Fruit fly (Drosophila melanogaster) whole organism, prepupa: Measurements from ENCODE around the gene PLCXD.

Experiments used
- CG10631 ChIP-seq: fragments of 200-800 bp; sonication (Bioruptor generic); optimal IDR thresholded peaks from 2 replicates; lab custom pipeline; 2016; ENCODE audit warnings: missing biosample characterization, missing genetic modification characterization
- CG10669 ChIP-seq: fragments of 200-800 bp; sonication (Bioruptor generic); optimal IDR thresholded peaks from 3 replicates; lab custom pipeline; 2018; ENCODE audit warnings: missing biosample characterization, mild to moderate bottlenecking, missing genetic modification characterization, moderate library complexity
- CG11294 ChIP-seq: fragments of 200-800 bp; sonication (Bioruptor generic); IDR thresholded peaks from 2 replicates; pipeline ENCODE4 v1.3.6; 2022; ENCODE audit warnings: missing biosample characterization, missing genetic modification characterization
- CG11762 ChIP-seq: fragments of 200-800 bp; sonication (Bioruptor generic); optimal IDR thresholded peaks from 3 replicates; lab custom pipeline; 2016; ENCODE audit warnings: missing biosample characterization, missing genetic modification characterization; ENCODE audit not compliant: insufficient read depth
- CG11902 ChIP-seq: fragments of 200-800 bp; sonication (Bioruptor generic); optimal IDR thresholded peaks from 3 replicates; lab custom pipeline; 2016; ENCODE audit warnings: missing biosample characterization, missing genetic modification characterization
- CG15336 ChIP-seq: fragments of 200-800 bp; sonication (Bioruptor generic); IDR thresholded peaks from 2 replicates; pipeline ENCODE4 v1.3.6; 2022; ENCODE audit warnings: missing biosample characterization, missing genetic modification characterization
- CG16779 ChIP-seq: fragments of 200-800 bp; sonication (Bioruptor generic); optimal IDR thresholded peaks from 3 replicates; lab custom pipeline; 2017; ENCODE audit warnings: missing biosample characterization, mild to moderate bottlenecking, missing genetic modification characterization
- CG31627 ChIP-seq: fragments of 200-800 bp; sonication (Bioruptor generic); optimal IDR thresholded peaks from 3 replicates; lab custom pipeline; 2016; ENCODE audit warnings: missing biosample characterization, missing genetic modification characterization
- CG34406 ChIP-seq: fragments of 200-800 bp; sonication (Bioruptor generic); optimal IDR thresholded peaks from 3 replicates; lab custom pipeline; 2016; ENCODE audit warnings: missing biosample characterization, missing genetic modification characterization
- CG3919 ChIP-seq: fragments of 200-800 bp; sonication (Bioruptor generic); optimal IDR thresholded peaks from 3 replicates; lab custom pipeline; 2016; ENCODE audit warnings: missing biosample characterization, missing genetic modification characterization
- CG4318 ChIP-seq: fragments of 200-800 bp; sonication (Bioruptor generic); optimal IDR thresholded peaks from 3 replicates; lab custom pipeline; 2017; ENCODE audit warnings: missing biosample characterization, mild to moderate bottlenecking, missing genetic modification characterization
- CG6808 ChIP-seq: fragments of 200-800 bp; sonication (Bioruptor generic); optimal IDR thresholded peaks from 3 replicates; lab custom pipeline; 2017; ENCODE audit warnings: missing biosample characterization, missing genetic modification characterization, mild to moderate bottlenecking, moderate library complexity, missing genetic modification reagents
- CG6854 ChIP-seq: fragments of 200-800 bp; sonication (Bioruptor generic); optimal IDR thresholded peaks from 2 replicates; lab custom pipeline; 2017; ENCODE audit warnings: missing biosample characterization, mild to moderate bottlenecking, missing genetic modification characterization
- CG8632 ChIP-seq: fragments of 200-800 bp; sonication (Bioruptor generic); optimal IDR thresholded peaks from 3 replicates; lab custom pipeline; 2016; ENCODE audit warnings: missing biosample characterization, missing genetic modification characterization
- CG9139 ChIP-seq: fragments of 200-800 bp; sonication (Bioruptor generic); optimal IDR thresholded peaks from 3 replicates; lab custom pipeline; 2017; ENCODE audit warnings: missing biosample characterization, mild to moderate bottlenecking, missing genetic modification characterization
- Eip75B ChIP-seq: fragments of 200-800 bp; sonication (Bioruptor generic); optimal IDR thresholded peaks from 3 replicates; lab custom pipeline; 2016; ENCODE audit warnings: missing biosample characterization, missing genetic modification characterization
- Eip78C ChIP-seq: fragments of 200-800 bp; sonication (Bioruptor generic); peaks from one replicate; lab custom pipeline; 2016; ENCODE audit warnings: missing biosample characterization, missing genetic modification characterization
- Eip93F ChIP-seq: fragments of 200-800 bp; sonication (Bioruptor generic); optimal IDR thresholded peaks from 2 replicates; lab custom pipeline; 2016; ENCODE audit warnings: missing biosample characterization, mild to moderate bottlenecking, missing genetic modification characterization
- Ets21C ChIP-seq: fragments of 200-800 bp; sonication (Bioruptor generic); optimal IDR thresholded peaks from 3 replicates; lab custom pipeline; 2016; ENCODE audit warnings: missing biosample characterization, missing genetic modification characterization
- Ets96B ChIP-seq: fragments of 200-800 bp; optimal IDR thresholded peaks from 2 replicates; lab custom pipeline; 2019; ENCODE audit warnings: missing biosample characterization, mild to moderate bottlenecking, missing genetic modification characterization, moderate library complexity
- Gug ChIP-seq: fragments of 200-800 bp; sonication (Bioruptor generic); IDR thresholded peaks from 2 replicates; pipeline ENCODE4 v1.3.6; 2022; ENCODE audit warnings: missing biosample characterization, missing genetic modification characterization
- Hr39 ChIP-seq: fragments of 200-800 bp; sonication (Bioruptor generic); optimal IDR thresholded peaks from 2 replicates; lab custom pipeline; 2016; ENCODE audit warnings: missing biosample characterization, missing genetic modification characterization
- Hr4 ChIP-seq: fragments of 200-800 bp; sonication (Bioruptor generic); optimal IDR thresholded peaks from 3 replicates; lab custom pipeline; 2016; ENCODE audit warnings: missing biosample characterization, missing genetic modification characterization
- Lpt ChIP-seq: fragments of 200-800 bp; sonication (Bioruptor generic); optimal IDR thresholded peaks from 3 replicates; lab custom pipeline; 2016; ENCODE audit warnings: missing biosample characterization, missing genetic modification characterization
- Met ChIP-seq: fragments of 200-800 bp; sonication (Bioruptor generic); optimal IDR thresholded peaks from 3 replicates; lab custom pipeline; 2016; ENCODE audit warnings: missing biosample characterization, missing genetic modification characterization
- OdsH ChIP-seq: fragments of 200-800 bp; sonication (Bioruptor generic); optimal IDR thresholded peaks from 3 replicates; lab custom pipeline; 2016; ENCODE audit warnings: missing biosample characterization, missing genetic modification characterization
- Smox ChIP-seq: fragments of 200-800 bp; sonication (Bioruptor generic); optimal IDR thresholded peaks from 3 replicates; lab custom pipeline; 2016; ENCODE audit warnings: missing biosample characterization, missing genetic modification characterization
- Sox102F ChIP-seq: fragments of 200-800 bp; sonication (Bioruptor generic); optimal IDR thresholded peaks from 2 replicates; lab custom pipeline; 2016; ENCODE audit warnings: missing biosample characterization, mild to moderate bottlenecking, missing genetic modification characterization
- Sox14 ChIP-seq: fragments of 200-800 bp; sonication (Bioruptor generic); optimal IDR thresholded peaks from 3 replicates; lab custom pipeline; 2016; ENCODE audit warnings: missing biosample characterization, missing genetic modification characterization
- Sox15 ChIP-seq: fragments of 200-800 bp; sonication (Bioruptor generic); optimal IDR thresholded peaks from 3 replicates; lab custom pipeline; 2016; ENCODE audit warnings: missing biosample characterization, missing genetic modification characterization
- acj6 ChIP-seq: fragments of 200-800 bp; sonication (Bioruptor generic); optimal IDR thresholded peaks from 3 replicates; lab custom pipeline; 2016; ENCODE audit warnings: missing biosample characterization, missing genetic modification characterization
- cyc ChIP-seq: fragments of 200-800 bp; sonication (Bioruptor generic); optimal IDR thresholded peaks from 3 replicates; lab custom pipeline; 2016; ENCODE audit warnings: missing biosample characterization, missing genetic modification characterization
- dsx ChIP-seq: fragments of 200-800 bp; optimal IDR thresholded peaks from 3 replicates; lab custom pipeline; 2019; ENCODE audit warnings: missing biosample characterization, mild to moderate bottlenecking, missing genetic modification characterization, moderate library complexity; ENCODE audit not compliant: poor library complexity, severe bottlenecking
- eg ChIP-seq: fragments of 200-800 bp; sonication (Bioruptor generic); IDR thresholded peaks from 3 replicates; pipeline ENCODE4 v1.3.6; 2022; ENCODE audit warnings: missing biosample characterization, missing genetic modification characterization
- fkh ChIP-seq: fragments of 200-800 bp; sonication (Bioruptor generic); optimal IDR thresholded peaks from 3 replicates; lab custom pipeline; 2017; ENCODE audit warnings: missing biosample characterization, mild to moderate bottlenecking, missing genetic modification characterization, moderate library complexity
- lz ChIP-seq: fragments of 200-800 bp; sonication (Bioruptor generic); optimal IDR thresholded peaks from 3 replicates; lab custom pipeline; 2016; ENCODE audit warnings: missing biosample characterization, missing genetic modification characterization
- net ChIP-seq: fragments of 200-800 bp; sonication (Bioruptor generic); optimal IDR thresholded peaks from 3 replicates; lab custom pipeline; 2016; ENCODE audit warnings: missing biosample characterization, missing genetic modification characterization
- pdm3 ChIP-seq: fragments of 200-800 bp; sonication (Bioruptor generic); optimal IDR thresholded peaks from 3 replicates; lab custom pipeline; 2016; ENCODE audit warnings: missing biosample characterization, missing genetic modification characterization
- salr ChIP-seq, 2 experiments: fragments of 200-800 bp; sonication (Bioruptor generic); optimal IDR thresholded peaks; 3 replicates each; lab custom pipeline; 2016 to 2018; ENCODE audit warnings: missing biosample characterization in 2 of 2, missing genetic modification characterization in 2 of 2, mild to moderate bottlenecking in 1 of 2
- spab ChIP-seq: fragments of 200-800 bp; sonication (Bioruptor generic); optimal IDR thresholded peaks from 2 replicates; lab custom pipeline; 2017; ENCODE audit warnings: missing biosample characterization, mild to moderate bottlenecking, missing genetic modification characterization, missing genetic modification reagents
- ss ChIP-seq, 2 experiments: fragments of 200-800 bp; sonication (Bioruptor generic); optimal IDR thresholded peaks; 2 replicates in 1 of 2; 3 replicates in 1 of 2; lab custom pipeline; 2017 to 2018; ENCODE audit warnings: mild to moderate bottlenecking in 2 of 2, missing biosample characterization in 2 of 2, missing genetic modification characterization in 2 of 2, moderate library complexity in 1 of 2
- svp ChIP-seq: fragments of 200-800 bp; sonication (Bioruptor generic); peaks from one replicate; lab custom pipeline; 2016; ENCODE audit warnings: missing biosample characterization, missing genetic modification characterization
- topi ChIP-seq: fragments of 200-800 bp; sonication (Bioruptor generic); optimal IDR thresholded peaks from 3 replicates; lab custom pipeline; 2016; ENCODE audit warnings: missing biosample characterization, missing genetic modification characterization
- vri ChIP-seq: fragments of 200-800 bp; sonication (Bioruptor generic); optimal IDR thresholded peaks from 3 replicates; lab custom pipeline; 2016; ENCODE audit warnings: missing biosample characterization, mild to moderate bottlenecking, missing genetic modification characterization

PLCXD gene

DNA sequence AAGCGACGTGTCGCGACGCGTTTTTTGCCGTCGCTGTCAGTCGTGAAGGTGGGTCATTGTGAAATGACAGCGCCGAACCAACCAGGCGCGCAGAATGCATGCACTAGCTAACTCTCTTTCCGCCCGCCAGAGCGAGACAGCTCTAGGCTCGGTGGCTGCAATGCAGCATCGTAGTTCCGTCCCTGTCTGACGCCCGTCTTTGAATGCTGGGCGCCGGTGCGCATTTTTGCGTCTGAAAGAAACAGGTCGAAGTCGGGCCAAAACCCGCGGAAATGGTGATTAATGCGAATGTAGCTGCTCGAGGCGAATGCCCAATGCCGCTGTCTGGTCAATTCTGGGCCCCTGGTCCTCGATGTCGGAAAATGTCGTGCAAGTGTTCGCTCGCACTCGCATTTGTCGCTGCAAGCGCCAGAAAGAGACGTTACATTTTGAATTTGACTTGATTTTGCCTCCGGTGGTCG, 41.9 kb upstream of the PLCXD start (continued):
- TF ChIP-seq Hr4 (GFP tag; lab: Kevin White, UChicago) (peak; percentile 80), CG9139 (GFP tag; lab: Kevin White, UChicago) (peak; percentile 70), acj6 (GFP tag; lab: Kevin White, UChicago) (peak; percentile 17), CG34406 (GFP tag; lab: Kevin White, UChicago) (peak; percentile 31), eg (GFP tag; lab: Robert Waterston, UW) (no peak), Met (GFP tag; lab: Kevin White, UChicago) (peak; percentile 57), CG31627 (GFP tag; lab: Kevin White, UChicago) (peak; percentile 23), Sox102F (GFP tag; lab: Kevin White, UChicago) (peak; percentile 68), lz (GFP tag; lab: Kevin White, UChicago) (peak; percentile 49), CG6854 (GFP tag; lab: Kevin White, UChicago) (peak; percentile 90), pdm3 (GFP tag; lab: Kevin White, UChicago) (peak; percentile 67), Gug (GFP tag; lab: Robert Waterston, UW) (no peak), Ets21C (GFP tag; lab: Kevin White, UChicago) (peak; percentile 18), CG4318 (GFP tag; lab: Kevin White, UChicago) (no peak), CG10631 (GFP tag; lab: Kevin White, UChicago) (no peak), cyc (peak; percentile 35), CG10669 (GFP tag; lab: Kevin White, UChicago) (peak; percentile 66), vri (GFP tag; lab: Kevin White, UChicago) (no peak), Sox14 (peak; percentile 80)
- TF ChIP-seq, all 60 proteins: peak for 45

DNA sequence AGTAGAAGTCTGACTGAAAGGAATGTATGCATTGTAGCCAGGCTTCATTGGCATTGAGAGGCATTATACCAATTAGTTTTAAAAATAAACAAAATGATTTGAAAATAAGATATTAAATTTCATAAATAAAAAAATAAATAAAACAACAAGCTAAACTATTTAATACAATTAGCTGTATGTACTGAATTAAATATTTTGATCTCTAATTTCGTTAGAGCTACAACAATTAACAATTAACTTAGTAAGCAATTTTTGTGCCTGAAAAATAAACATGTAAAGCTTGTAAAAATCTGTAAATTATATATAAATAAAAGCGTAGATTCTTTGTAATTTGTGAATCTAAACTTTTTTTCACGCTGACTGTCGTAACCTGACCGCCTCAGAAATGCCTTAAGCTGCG, 41.4 kb upstream of the PLCXD start, which contains the start of gene Rh5:
Rh5 (plus strand) TSS at position 301 of the 400 bp plus-strand sequence.
- TF ChIP-seq salr (GFP tag; optimal IDR thresholded peaks at IDR 0.05; lab: Kevin White, UChicago) = no peak
- TF ChIP-seq CG4318 (GFP tag; lab: Kevin White, UChicago) = no peak
- no peak for TF ChIP-seq CG8632 (GFP tag; lab: Kevin White, UChicago)
- no peak for TF ChIP-seq Met (GFP tag; lab: Kevin White, UChicago)
- TF ChIP-seq Ets96B = no peak
- TF ChIP-seq CG11762 = no peak
- TF ChIP-seq Smox = no peak
- TF ChIP-seq Gug (GFP tag; lab: Robert Waterston, UW) = no peak
- no peak for TF ChIP-seq CG16779 (tag; lab: Kevin White, UChicago)
- no peak for TF ChIP-seq dsx (GFP tag; lab: Kevin White, UChicago)
- TF ChIP-seq Hr4 (GFP tag; lab: Kevin White, UChicago) = no peak
- TF ChIP-seq Eip93F (GFP tag; lab: Kevin White, UChicago) = no peak
- TF ChIP-seq Ets21C (GFP tag; lab: Kevin White, UChicago) = no peak
- TF ChIP-seq lz (GFP tag; lab: Kevin White, UChicago) = no peak

- no peak for TF ChIP-seq Hr39 (GFP tag; lab: Kevin White, UChicago)
- no peak for TF ChIP-seq topi (GFP tag; lab: Kevin White, UChicago)
- peak; percentile 91 for TF ChIP-seq svp
- TF ChIP-seq CG6854 (GFP tag; lab: Kevin White, UChicago) = peak; percentile 67
- peak; percentile 21 to 56 for TF ChIP-seq ss (GFP tag; optimal IDR thresholded peaks at IDR 0.05; lab: Kevin White, UChicago)
- TF ChIP-seq Eip75B (GFP tag; lab: Kevin White, UChicago) = peak; percentile 9
- no peak for TF ChIP-seq CG11762
- TF ChIP-seq pdm3 (GFP tag; lab: Kevin White, UChicago) = no peak
- TF ChIP-seq fkh (GFP tag; lab: Kevin White, UChicago) = peak; percentile 58
- no peak for TF ChIP-seq Sox15 (GFP tag; lab: Kevin White, UChicago)
- no peak for TF ChIP-seq CG15336 (GFP tag; lab: Robert Waterston, UW)
- no peak for TF ChIP-seq Gug (GFP tag; lab: Robert Waterston, UW)
- TF ChIP-seq CG6808 (GFP tag; lab: Kevin White, UChicago) = no peak
- TF ChIP-seq Eip93F (GFP tag; lab: Kevin White, UChicago) = no peak
- no peak for TF ChIP-seq CG11902 (GFP tag; lab: Kevin White, UChicago)
- no peak for TF ChIP-seq net (GFP tag; lab: Kevin White, UChicago)
- no peak for TF ChIP-seq CG11294
- no peak for TF ChIP-seq acj6 (GFP tag; lab: Kevin White, UChicago)
- no peak for TF ChIP-seq CG10669 (GFP tag; lab: Kevin White, UChicago)
- peak; percentile 69 for TF ChIP-seq Lpt (GFP tag; lab: Kevin White, UChicago)
- peak; percentile 100 for TF ChIP-seq dsx (GFP tag; lab: Kevin White, UChicago)
- TF ChIP-seq spab = no peak
- TF ChIP-seq CG3919 (GFP tag; lab: Kevin White, UChicago) = peak; percentile 33
- peak; percentile 16 for TF ChIP-seq CG16779 (tag; lab: Kevin White, UChicago)
- no peak for TF ChIP-seq OdsH (GFP tag; lab: Kevin White, UChicago)
- peak; percentile 68 for TF ChIP-seq Eip78C (GFP tag; lab: Kevin White, UChicago)
- no peak for TF ChIP-seq CG10631 (GFP tag; lab: Kevin White, UChicago)
- peak; percentile 31 for TF ChIP-seq CG9139 (GFP tag; lab: Kevin White, UChicago)
These were observed 38.9 kb upstream of the PLCXD start for dm6 chr2L:12010100-12010876.
